Worm (Caenorhabditis elegans) whole organism, L4/young adult: ENCODE data around the gene wht-6.

ENCODE experiments used
- W03F9.2 ChIP-seq: fragments of 150-350 bp; optimal IDR thresholded peaks from 2 replicates; lab custom pipeline; 2014; ENCODE audit warnings: missing biosample characterization, missing genetic modification characterization
- dao-5 ChIP-seq: sonication (generic microtip); optimal IDR thresholded peaks from 2 replicates; lab custom pipeline; 2016; ENCODE audit warnings: missing genotype, missing genetic modification characterization, moderate library complexity, missing compliant biosample characterization

DNA sequence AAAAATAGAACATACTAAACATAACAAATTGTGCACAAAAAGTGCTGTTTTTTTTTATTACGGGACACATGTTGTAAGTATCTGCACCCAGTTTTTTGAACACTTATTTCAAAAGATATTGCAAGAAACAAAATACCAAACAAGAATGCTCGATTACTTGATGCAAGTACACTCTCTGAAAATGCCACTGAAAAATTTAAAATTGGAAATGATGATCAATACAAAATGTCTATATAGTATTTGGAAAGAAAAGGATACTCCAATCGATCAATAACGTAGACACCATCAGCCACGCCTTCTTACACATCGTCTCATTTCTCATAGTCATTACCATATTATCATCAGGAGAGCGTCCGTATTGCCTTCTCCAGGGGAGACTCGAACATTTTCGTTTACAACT, 26.6 kb downstream of the wht-6 start, which contains the start of gene sdz-15:
- TF ChIP-seq W03F9.2 (tag; lab: Kevin White, UChicago): no peak
- TF ChIP-seq dao-5 (tag; lab: Kevin White, UChicago): no peak
